Fruit fly (Drosophila melanogaster) whole organism, pupa: ENCODE results near the gene CG7017.

ENCODE experiments used
- CG12605 ChIP-seq: fragments of 200-800 bp; sonication (Bioruptor generic); IDR thresholded peaks from 2 replicates; pipeline ENCODE4 v1.3.6; 2022; ENCODE audit warnings: missing biosample characterization, missing genetic modification characterization
- CG15710 ChIP-seq: fragments of 200-800 bp; sonication (Bioruptor generic); optimal IDR thresholded peaks from 2 replicates; lab custom pipeline; 2018; ENCODE audit warnings: missing biosample characterization, mild to moderate bottlenecking, missing genetic modification characterization, moderate library complexity
- CG32121 ChIP-seq: fragments of 200-800 bp; sonication (Bioruptor generic); IDR thresholded peaks from 2 replicates; pipeline ENCODE4 v1.3.6; 2022; ENCODE audit warnings: missing biosample characterization, missing genetic modification characterization
- CG34367 ChIP-seq: fragments of 200-800 bp; sonication (Bioruptor generic); optimal IDR thresholded peaks from 2 replicates; lab custom pipeline; 2018; ENCODE audit warnings: missing biosample characterization, mild to moderate bottlenecking, missing genetic modification characterization
- CG4496 ChIP-seq: fragments of 200-800 bp; sonication (Bioruptor generic); IDR thresholded peaks from 3 replicates; pipeline ENCODE4 v1.3.6; 2022; ENCODE audit warnings: missing biosample characterization, missing genetic modification characterization
- D1 ChIP-seq: fragments of 200-800 bp; sonication (Bioruptor generic); optimal IDR thresholded peaks from 2 replicates; lab custom pipeline; 2018; ENCODE audit warnings: missing biosample characterization, mild to moderate bottlenecking, missing genetic modification characterization, moderate library complexity
- Snoo ChIP-seq: fragments of 200-800 bp; sonication (Bioruptor generic); optimal IDR thresholded peaks from 3 replicates; lab custom pipeline; 2017; ENCODE audit warnings: missing biosample characterization, mild to moderate bottlenecking, missing genetic modification characterization, inconsistent platforms

- TF ChIP-seq Snoo (no peak), CG4496 (GFP tag; lab: Robert Waterston, UW) (no peak), D1 (tag; lab: Kevin White, UChicago) (no peak), CG32121 (GFP tag; lab: Robert Waterston, UW) (no peak), CG15710 (tag; lab: Kevin White, UChicago) (no peak), CG34367 (no peak), CG12605 (GFP tag; lab: Robert Waterston, UW) (no peak)
These were observed 33.8 kb downstream of the CG7017 start for dm6 chr3L:20178101-20178500.
